Fruit fly (Drosophila melanogaster): ENCODE results near the gene CG3505.

dm6 chr3R:14658170-14658569 lies 923 bp downstream of the CG3505 start:
- TF ChIP-seq ovo (GFP tag; optimal IDR thresholded peaks at IDR 0.05) = no peak
- no peak for TF ChIP-seq CG7045 (GFP tag; optimal IDR thresholded peaks at IDR 0.05)
- TF ChIP-seq CG33017 (tag; optimal IDR thresholded peaks at IDR 0.05) = no peak
- TF ChIP-seq kay (GFP tag; ENCODE audit: borderline replicate concordance) = no peak
- TF ChIP-seq tj (GFP tag; optimal IDR thresholded peaks at IDR 0.05) = no peak
- no peak for TF ChIP-seq Mnt (GFP tag; optimal IDR thresholded peaks at IDR 0.05)
- TF ChIP-seq CG7101 (tag; optimal IDR thresholded peaks at IDR 0.05) = no peak
- TF ChIP-seq CG1620 (GFP tag; optimal IDR thresholded peaks at IDR 0.05) = no peak
- no peak for TF ChIP-seq toe (GFP tag; optimal IDR thresholded peaks at IDR 0.05)
- TF ChIP-seq CG14711 (tag; optimal IDR thresholded peaks at IDR 0.05) = no peak

Data from whole organism, adult.